Worm (Caenorhabditis elegans): ENCODE results near the gene F08D12.2.

Gene F08D12.2

ce11 chrII:2800550-2801233 is 19.2 kb downstream of the F08D12.2 start, which contains the start of gene nhr-119:
Gene nhr-119, minus strand, starts transcription at chrII:2800600.
- TF ChIP-seq D1046.2 (GFP tag; IDR thresholded peaks at IDR 0.05), result no peak
- no peak for TF ChIP-seq nhr-25 (tag; optimal IDR thresholded peaks at IDR 0.05; ENCODE audit: borderline replicate concordance, insufficient read depth)
- TF ChIP-seq nhr-102 (tag; optimal IDR thresholded peaks at IDR 0.05), result peak; percentile 85
- TF ChIP-seq mxl-2 (GFP tag; conservative IDR thresholded peaks at IDR 0.05), result no peak
- TF ChIP-seq ceh-32 (tag; optimal IDR thresholded peaks at IDR 0.05; ENCODE audit: poor library complexity), result no peak
- TF ChIP-seq fos-1 (tag; optimal IDR thresholded peaks at IDR 0.05), result peak; percentile 38
- TF ChIP-seq ceh-28 (tag; optimal IDR thresholded peaks at IDR 0.05), result peak; percentile 19
- TF ChIP-seq nhr-28 (tag; optimal IDR thresholded peaks at IDR 0.05), result peak; percentile 91
- TF ChIP-seq Y75B8A.6 (GFP tag; IDR thresholded peaks at IDR 0.05), result no peak
- no peak for TF ChIP-seq dmd-8 (GFP tag; IDR thresholded peaks at IDR 0.05)
- TF ChIP-seq saeg-2 (GFP tag; IDR thresholded peaks at IDR 0.05), result no peak
- TF ChIP-seq hif-1 (tag; optimal IDR thresholded peaks at IDR 0.05), result peak in 1 of 2 experiments; percentile 14
- TF ChIP-seq nhr-76 (tag; optimal IDR thresholded peaks at IDR 0.05), result no peak
- peak; percentile 59 for TF ChIP-seq mep-1 (tag; optimal IDR thresholded peaks at IDR 0.05)
- no peak for TF ChIP-seq skn-1 (tag; optimal IDR thresholded peaks at IDR 0.05)
- TF ChIP-seq lin-15B (tag; optimal IDR thresholded peaks at IDR 0.05), result no peak
- no peak for TF ChIP-seq unc-39 (tag; optimal IDR thresholded peaks at IDR 0.05)
- TF ChIP-seq fkh-10 (GFP tag; optimal IDR thresholded peaks at IDR 0.05), result no peak
- TF ChIP-seq dmd-9 (GFP tag; IDR thresholded peaks at IDR 0.05), result no peak
- TF ChIP-seq set-16 (GFP tag; IDR thresholded peaks at IDR 0.05), result no peak
- no peak for TF ChIP-seq madf-9 (GFP tag; conservative IDR thresholded peaks at IDR 0.05)
- no peak for TF ChIP-seq ceh-44 (GFP tag; IDR thresholded peaks at IDR 0.05)
- no peak for TF ChIP-seq lin-29 (GFP tag; IDR thresholded peaks at IDR 0.05)
- peak; percentile 96 for TF ChIP-seq dve-1 (tag; optimal IDR thresholded peaks at IDR 0.05; ENCODE audit: insufficient read depth)
- TF ChIP-seq ztf-11 (tag; optimal IDR thresholded peaks at IDR 0.05), result no peak
- no peak for TF ChIP-seq snpc-4 (tag; optimal IDR thresholded peaks at IDR 0.05)
- no peak for TF ChIP-seq lin-39 (tag; optimal IDR thresholded peaks at IDR 0.05)
- peak; percentile 6 for TF ChIP-seq lin-13 (GFP tag; optimal IDR thresholded peaks at IDR 0.05)
- TF ChIP-seq zfp-2 (tag; optimal IDR thresholded peaks at IDR 0.05), result no peak
- peak; percentile 35; the same call in 1 of the 2 replicates for TF ChIP-seq lin-38 (GFP tag; IDR thresholded peaks at IDR 0.05)
- no peak for TF ChIP-seq snpc-1.2 (GFP tag; IDR thresholded peaks at IDR 0.05)
- TF ChIP-seq ceh-20 (GFP tag; IDR thresholded peaks at IDR 0.05), result peak; percentile 70
- TF ChIP-seq F10B5.3 (tag; optimal IDR thresholded peaks at IDR 0.05), result no peak
- peak; percentile 22 for TF ChIP-seq jun-1 (tag; optimal IDR thresholded peaks at IDR 0.05)
- TF ChIP-seq pha-4 (GFP tag; IDR thresholded peaks at IDR 0.05), result peak; percentile 65
- no peak for TF ChIP-seq pha-4 (tag; optimal IDR thresholded peaks at IDR 0.05)
- peak; percentile 73 for TF ChIP-seq hlh-30 (tag; optimal IDR thresholded peaks at IDR 0.05; ENCODE audit: insufficient read depth)
- TF ChIP-seq nhr-237 (tag; optimal IDR thresholded peaks at IDR 0.05), result no peak
- no peak for TF ChIP-seq egl-43 (GFP tag; IDR thresholded peaks at IDR 0.05)
- TF ChIP-seq daf-12 (tag; optimal IDR thresholded peaks at IDR 0.05), result no peak
- peak; percentile 74 for TF ChIP-seq T26A8.4 (GFP tag; IDR thresholded peaks at IDR 0.05)
- TF ChIP-seq sdz-12 (GFP tag; optimal IDR thresholded peaks at IDR 0.05), result no peak
- no peak for TF ChIP-seq unc-130 (GFP tag; optimal IDR thresholded peaks at IDR 0.05)
- no peak for TF ChIP-seq spr-3 (GFP tag; optimal IDR thresholded peaks at IDR 0.05)
- peak; percentile 66 for TF ChIP-seq php-3 (GFP tag; IDR thresholded peaks at IDR 0.05)
- no peak for TF ChIP-seq ztf-7 (tag; optimal IDR thresholded peaks at IDR 0.05)
- TF ChIP-seq nhr-111 (GFP tag; optimal IDR thresholded peaks at IDR 0.05), result no peak
- peak in 1 of 2 experiments; percentile 76 for TF ChIP-seq lsy-2 (tag; optimal IDR thresholded peaks at IDR 0.05)
- no peak for TF ChIP-seq zag-1 (tag; optimal IDR thresholded peaks at IDR 0.05)
- TF ChIP-seq gei-8 (GFP tag; optimal IDR thresholded peaks at IDR 0.05), result no peak
- peak; percentile 56 for TF ChIP-seq spr-1 (tag; optimal IDR thresholded peaks at IDR 0.05)

All from whole organism, L4 larva.